Fruit fly (Drosophila melanogaster) whole organism, embryonic: ENCODE measurements around the gene Syx16.

ENCODE experiments used
- Aef1 ChIP-seq: fragments of 200-800 bp; sonication (Bioruptor generic); IDR thresholded peaks from 3 replicates; pipeline ENCODE4 v1.3.6; 2022; ENCODE audit warnings: missing biosample characterization, missing genetic modification characterization
- Atf3 ChIP-seq: fragments of 200-800 bp; sonication (Bioruptor generic); optimal IDR thresholded peaks from 3 replicates; lab custom pipeline; 2016; ENCODE audit warnings: missing biosample characterization, missing genetic modification characterization
- BtbVII ChIP-seq: fragments of 200-800 bp; sonication (Bioruptor generic); optimal IDR thresholded peaks from 3 replicates; lab custom pipeline; 2017; ENCODE audit warnings: missing biosample characterization, mild to moderate bottlenecking, missing genetic modification characterization
- Bteb2 ChIP-seq: fragments of 200-800 bp; sonication (Bioruptor generic); optimal IDR thresholded peaks from 2 replicates; lab custom pipeline; 2016; ENCODE audit warnings: missing biosample characterization, missing genetic modification characterization
- CG10462 ChIP-seq: fragments of 200-800 bp; sonication (Bioruptor generic); optimal IDR thresholded peaks from 2 replicates; lab custom pipeline; 2016; ENCODE audit warnings: missing biosample characterization, missing genetic modification characterization
- CG12659 ChIP-seq: fragments of 200-800 bp; sonication (Bioruptor generic); optimal IDR thresholded peaks from 3 replicates; lab custom pipeline; 2017; ENCODE audit warnings: mild to moderate bottlenecking, missing biosample characterization, missing genetic modification reagents, missing genetic modification characterization
- CG14441 ChIP-seq: fragments of 200-800 bp; sonication (Bioruptor generic); IDR thresholded peaks from 2 replicates; pipeline ENCODE4 v1.3.6; 2022; ENCODE audit warnings: missing biosample characterization, missing genetic modification characterization
- CG17912 ChIP-seq: fragments of 200-800 bp; sonication (Bioruptor generic); optimal IDR thresholded peaks from 2 replicates; lab custom pipeline; 2018; ENCODE audit warnings: missing biosample characterization, mild to moderate bottlenecking, missing genetic modification characterization
- CG18476 ChIP-seq: fragments of 200-800 bp; sonication (Bioruptor generic); optimal IDR thresholded peaks from 2 replicates; lab custom pipeline; 2016; ENCODE audit warnings: missing biosample characterization, mild to moderate bottlenecking, missing genetic modification characterization
- CG2889 ChIP-seq: fragments of 200-800 bp; sonication (Bioruptor generic); IDR thresholded peaks from 3 replicates; pipeline ENCODE4 v1.3.6; 2022; ENCODE audit warnings: missing biosample characterization, missing genetic modification characterization
- CG3065 ChIP-seq: fragments of 200-800 bp; sonication (Bioruptor generic); optimal IDR thresholded peaks from 2 replicates; lab custom pipeline; 2016; ENCODE audit warnings: missing biosample characterization, missing genetic modification characterization
- CG3281 ChIP-seq: fragments of 200-800 bp; sonication (Bioruptor generic); optimal IDR thresholded peaks from 3 replicates; lab custom pipeline; 2017; ENCODE audit warnings: missing biosample characterization, mild to moderate bottlenecking, missing genetic modification characterization
- CG4424 ChIP-seq: fragments of 200-800 bp; sonication (Bioruptor generic); optimal IDR thresholded peaks from 3 replicates; lab custom pipeline; 2016; ENCODE audit warnings: missing biosample characterization, missing genetic modification characterization
- CG7839 ChIP-seq: fragments of 200-800 bp; sonication (Bioruptor generic); optimal IDR thresholded peaks from 3 replicates; lab custom pipeline; 2018; ENCODE audit warnings: missing biosample characterization, mild to moderate bottlenecking, missing genetic modification characterization, moderate library complexity
- CG7987 ChIP-seq: fragments of 200-800 bp; sonication (Bioruptor generic); optimal IDR thresholded peaks from 2 replicates; lab custom pipeline; 2018; ENCODE audit warnings: missing biosample characterization, mild to moderate bottlenecking, missing genetic modification characterization, moderate library complexity
- CG9437 ChIP-seq: fragments of 200-800 bp; sonication (Bioruptor generic); optimal IDR thresholded peaks from 2 replicates; lab custom pipeline; 2018; ENCODE audit warnings: missing biosample characterization, mild to moderate bottlenecking, missing genetic modification characterization
- CG9609 ChIP-seq: fragments of 200-800 bp; sonication (Bioruptor generic); optimal IDR thresholded peaks from 3 replicates; lab custom pipeline; 2016; ENCODE audit warnings: missing biosample characterization, missing genetic modification characterization
- E2f2 ChIP-seq: fragments of 200-800 bp; sonication (Bioruptor generic); IDR thresholded peaks from 2 replicates; pipeline ENCODE4 v1.3.6; 2022; ENCODE audit warnings: missing biosample characterization, missing genetic modification characterization
- Hand ChIP-seq: fragments of 200-800 bp; sonication (Bioruptor generic); optimal IDR thresholded peaks from 2 replicates; lab custom pipeline; 2017; ENCODE audit warnings: mild to moderate bottlenecking, missing biosample characterization, missing genetic modification reagents, missing genetic modification characterization
- Hmr ChIP-seq: fragments of 200-800 bp; sonication (Bioruptor generic); optimal IDR thresholded peaks from 3 replicates; lab custom pipeline; 2017; ENCODE audit warnings: mild to moderate bottlenecking, missing biosample characterization, missing genetic modification reagents, missing genetic modification characterization
- Hmx ChIP-seq: fragments of 200-800 bp; sonication (Bioruptor generic); optimal IDR thresholded peaks from 2 replicates; lab custom pipeline; 2016; ENCODE audit warnings: missing biosample characterization, missing genetic modification characterization
- Hr39 ChIP-seq: fragments of >200 bp; optimal IDR thresholded peaks from 2 replicates; lab custom pipeline; 2017
- Hr51 ChIP-seq, 2 experiments: fragments of 200-800 bp; sonication (Bioruptor generic); optimal IDR thresholded peaks; 2 replicates in 1 of 2; 3 replicates in 1 of 2; lab custom pipeline; 2016 to 2018; ENCODE audit warnings: missing biosample characterization in 2 of 2, missing genetic modification characterization in 2 of 2, mild to moderate bottlenecking in 1 of 2, moderate library complexity in 1 of 2
- Hsf ChIP-seq: fragments of 200-800 bp; sonication (Bioruptor generic); optimal IDR thresholded peaks from 3 replicates; lab custom pipeline; 2016; ENCODE audit warnings: missing biosample characterization, missing genetic modification characterization
- Med ChIP-seq: fragments of 200-800 bp; sonication (Bioruptor generic); peaks from one replicate; lab custom pipeline; 2016; ENCODE audit warnings: missing biosample characterization, missing genetic modification characterization, mild to moderate bottlenecking, inconsistent platforms, moderate library complexity
- Opbp ChIP-seq: fragments of 200-800 bp; sonication (Bioruptor generic); IDR thresholded peaks from 3 replicates; pipeline ENCODE4 v1.3.6; 2022; ENCODE audit warnings: missing biosample characterization, missing genetic modification characterization; ENCODE audit not compliant: partially characterized antibody
- Pdp1 ChIP-seq, 2 experiments: fragments of 200-800 bp; sonication (Bioruptor generic); optimal IDR thresholded peaks; 3 replicates each; lab custom pipeline; 2016; ENCODE audit warnings: missing biosample characterization in 2 of 2, missing genetic modification characterization in 2 of 2, mild to moderate bottlenecking in 1 of 2, moderate library complexity in 1 of 2
- Poxn ChIP-seq: fragments of 200-800 bp; sonication (Bioruptor generic); IDR thresholded peaks from 2 replicates; pipeline ENCODE4 v1.3.6; 2022; ENCODE audit warnings: missing biosample characterization, missing genetic modification characterization
- Six4 ChIP-seq: fragments of 200-800 bp; sonication (Bioruptor generic); optimal IDR thresholded peaks from 2 replicates; lab custom pipeline; 2016; ENCODE audit warnings: missing biosample characterization, missing genetic modification characterization
- Sox102F ChIP-seq: fragments of 200-800 bp; sonication (Bioruptor generic); optimal IDR thresholded peaks from 2 replicates; lab custom pipeline; 2018; ENCODE audit warnings: missing biosample characterization, mild to moderate bottlenecking, missing genetic modification characterization, moderate library complexity
- Sry-δ ChIP-seq: fragments of 200-800 bp; sonication (Bioruptor generic); optimal IDR thresholded peaks from 2 replicates; lab custom pipeline; 2016; ENCODE audit warnings: missing biosample characterization, missing genetic modification characterization
- Ssrp ChIP-seq: fragments of 200-800 bp; sonication (Bioruptor generic); optimal IDR thresholded peaks from 2 replicates; lab custom pipeline; 2018; ENCODE audit warnings: missing biosample characterization, mild to moderate bottlenecking, missing genetic modification characterization, moderate library complexity
- abd-A ChIP-seq: fragments of 200-800 bp; sonication (Bioruptor generic); optimal IDR thresholded peaks from 3 replicates; lab custom pipeline; 2019; ENCODE audit warnings: missing biosample characterization, mild to moderate bottlenecking, missing genetic modification characterization, moderate library complexity
- bowl ChIP-seq: fragments of 200-800 bp; sonication (Bioruptor generic); IDR thresholded peaks from 2 replicates; pipeline ENCODE4 v1.3.6; 2022; ENCODE audit warnings: missing biosample characterization, missing genetic modification characterization
- chn ChIP-seq: fragments of 200-800 bp; sonication (Bioruptor generic); optimal IDR thresholded peaks from 2 replicates; lab custom pipeline; 2016; ENCODE audit warnings: missing biosample characterization, missing genetic modification characterization
- dati ChIP-seq: fragments of 200-800 bp; sonication (Bioruptor generic); IDR thresholded peaks from 2 replicates; pipeline ENCODE4 v1.3.6; 2022; ENCODE audit warnings: missing biosample characterization, missing genetic modification characterization
- dimm ChIP-seq: fragments of 200-800 bp; sonication (Bioruptor generic); IDR thresholded peaks from 2 replicates; pipeline ENCODE4 v1.3.6; 2022; ENCODE audit warnings: missing biosample characterization, missing genetic modification characterization
- ems ChIP-seq: fragments of 200-800 bp; sonication (Bioruptor generic); optimal IDR thresholded peaks from 3 replicates; lab custom pipeline; 2016; ENCODE audit warnings: missing biosample characterization, missing genetic modification characterization
- exex ChIP-seq: fragments of 200-800 bp; sonication (Bioruptor generic); optimal IDR thresholded peaks from 4 replicates; lab custom pipeline; 2018; ENCODE audit warnings: missing biosample characterization, mild to moderate bottlenecking, missing genetic modification characterization, moderate library complexity
- grau ChIP-seq: fragments of 200-800 bp; optimal IDR thresholded peaks from 3 replicates; lab custom pipeline; 2019; ENCODE audit warnings: missing biosample characterization, mild to moderate bottlenecking, missing genetic modification characterization, moderate library complexity
- hb ChIP-seq: fragments of 200-800 bp; sonication (Bioruptor generic); IDR thresholded peaks from 3 replicates; pipeline ENCODE4 v1.3.6; 2022; ENCODE audit warnings: missing biosample characterization, missing genetic modification characterization; ENCODE audit not compliant: partially characterized antibody
- lbe ChIP-seq: fragments of 200-800 bp; sonication (Bioruptor generic); optimal IDR thresholded peaks from 2 replicates; lab custom pipeline; 2016; ENCODE audit warnings: missing biosample characterization, mild to moderate bottlenecking, missing genetic modification characterization
- lilli ChIP-seq: fragments of 200-800 bp; sonication (Bioruptor generic); optimal IDR thresholded peaks from 3 replicates; lab custom pipeline; 2016; ENCODE audit warnings: missing biosample characterization, missing genetic modification characterization
- lmd ChIP-seq: fragments of 200-800 bp; sonication (Bioruptor generic); IDR thresholded peaks from 2 replicates; pipeline ENCODE4 v1.3.6; 2022; ENCODE audit warnings: missing biosample characterization, missing genetic modification characterization
- maf-S ChIP-seq: fragments of 200-800 bp; sonication (Bioruptor generic); optimal IDR thresholded peaks from 2 replicates; lab custom pipeline; 2016; ENCODE audit warnings: missing biosample characterization, missing genetic modification characterization
- mam ChIP-seq: fragments of 200-800 bp; sonication (Bioruptor generic); optimal IDR thresholded peaks from 3 replicates; lab custom pipeline; 2016; ENCODE audit warnings: missing biosample characterization, missing genetic modification characterization
- nmo ChIP-seq: fragments of 200-800 bp; sonication (Bioruptor generic); optimal IDR thresholded peaks from 2 replicates; lab custom pipeline; 2018; ENCODE audit warnings: missing biosample characterization, mild to moderate bottlenecking, missing genetic modification characterization, moderate library complexity
- pita ChIP-seq: fragments of 200-800 bp; sonication (Bioruptor generic); optimal IDR thresholded peaks from 2 replicates; lab custom pipeline; 2017; ENCODE audit warnings: missing biosample characterization, mild to moderate bottlenecking, missing genetic modification characterization
- sima ChIP-seq: fragments of 200-800 bp; sonication (Bioruptor generic); optimal IDR thresholded peaks from 2 replicates; lab custom pipeline; 2016; ENCODE audit warnings: missing biosample characterization, missing genetic modification characterization
- sisA ChIP-seq: fragments of 200-800 bp; sonication (Bioruptor generic); IDR thresholded peaks from 2 replicates; pipeline ENCODE4 v1.3.6; 2022; ENCODE audit warnings: missing biosample characterization, missing genetic modification characterization
- tgo ChIP-seq: fragments of 200-800 bp; sonication (Bioruptor generic); IDR thresholded peaks from 3 replicates; pipeline ENCODE4 v1.3.6; 2022; ENCODE audit warnings: missing biosample characterization, missing genetic modification characterization
- trem ChIP-seq: fragments of 200-800 bp; optimal IDR thresholded peaks from 3 replicates; lab custom pipeline; 2019; ENCODE audit warnings: missing biosample characterization, mild to moderate bottlenecking, missing genetic modification characterization, moderate library complexity

Syx16 gene

dm6 chrX:20434534-20434933 lies 41.0 kb upstream of the Syx16 start (continued):
- TF ChIP-seq CG4424 (GFP tag; lab: Kevin White, UChicago) (peak; percentile 2), exex (no peak), sisA (GFP tag; lab: Robert Waterston, UW) (0 out of 2 replicates have a peak, but pooled peaks have one; percentile 22), maf-S (GFP tag; lab: Kevin White, UChicago) (no peak), lilli (peak; percentile 49), CG9437 (GFP tag; lab: Kevin White, UChicago) (no peak), sima (GFP tag; lab: Kevin White, UChicago) (no peak), Opbp (GFP tag; lab: Robert Waterston, UW) (no peak), Hand (peak; percentile 24), Hsf (GFP tag; lab: Kevin White, UChicago) (peak; percentile 6), Pdp1 (GFP tag; optimal IDR thresholded peaks at IDR 0.05; lab: Kevin White, UChicago) (no peak), bowl (GFP tag; lab: Robert Waterston, UW) (no peak), CG7987 (GFP tag; lab: Kevin White, UChicago) (no peak), chn (no peak), lbe (GFP tag; lab: Kevin White, UChicago) (no peak), Sox102F (peak; percentile 33), Six4 (GFP tag; lab: Kevin White, UChicago) (no peak), CG14441 (no peak), CG9609 (no peak), CG12659 (GFP tag; lab: Kevin White, UChicago) (peak; percentile 17), lmd (peak; percentile 45; the same call in 1 of the 2 replicates), ems (GFP tag; lab: Kevin White, UChicago) (peak; percentile 11), mam (GFP tag; lab: Kevin White, UChicago) (peak; percentile 38), E2f2 (GFP tag; lab: Robert Waterston, UW) (no peak), dimm (GFP tag; lab: Robert Waterston, UW) (no peak), trem (tag; lab: Kevin White, UChicago) (no peak), hb (no peak), CG7839 (tag; lab: Kevin White, UChicago) (peak; percentile 41), abd-A (peak; percentile 53), tgo (0 out of 3 replicates have a peak, but pooled peaks have one; percentile 35), CG3065 (GFP tag; lab: Kevin White, UChicago) (no peak), pita (GFP tag; lab: Kevin White, UChicago) (no peak), Hmr (peak; percentile 68), CG10462 (GFP tag; lab: Kevin White, UChicago) (no peak), dati (GFP tag; lab: Robert Waterston, UW) (no peak), Poxn (GFP tag; lab: Robert Waterston, UW) (no peak), CG17912 (GFP tag; lab: Kevin White, UChicago) (no peak), Sry-δ (GFP tag; lab: Kevin White, UChicago) (no peak), CG3281 (GFP tag; lab: Kevin White, UChicago) (peak; percentile 50), Hmx (no peak), CG2889 (no peak), Hr51 (GFP tag; optimal IDR thresholded peaks at IDR 0.05; lab: Kevin White, UChicago) (peak in 1 of 2 experiments; percentile 51), nmo (GFP tag; lab: Kevin White, UChicago) (no peak), grau (tag; lab: Kevin White, UChicago) (peak; percentile 44), Med (peak; percentile 83), CG18476 (GFP tag; lab: Kevin White, UChicago) (no peak), Aef1 (GFP tag; lab: Robert Waterston, UW) (no peak), Ssrp (no peak), Atf3 (no peak), Hr39 (lab: Kevin White, UChicago) (no peak), BtbVII (GFP tag; lab: Kevin White, UChicago) (peak; percentile 28), Bteb2 (GFP tag; lab: Kevin White, UChicago) (no peak)
